Worm (Caenorhabditis elegans): ENCODE results near the gene F43H9.4.
A peak's percentile ranks its signal among the peaks of the same experiment; 100 is the strongest.

The F43H9.4 gene

DNA sequence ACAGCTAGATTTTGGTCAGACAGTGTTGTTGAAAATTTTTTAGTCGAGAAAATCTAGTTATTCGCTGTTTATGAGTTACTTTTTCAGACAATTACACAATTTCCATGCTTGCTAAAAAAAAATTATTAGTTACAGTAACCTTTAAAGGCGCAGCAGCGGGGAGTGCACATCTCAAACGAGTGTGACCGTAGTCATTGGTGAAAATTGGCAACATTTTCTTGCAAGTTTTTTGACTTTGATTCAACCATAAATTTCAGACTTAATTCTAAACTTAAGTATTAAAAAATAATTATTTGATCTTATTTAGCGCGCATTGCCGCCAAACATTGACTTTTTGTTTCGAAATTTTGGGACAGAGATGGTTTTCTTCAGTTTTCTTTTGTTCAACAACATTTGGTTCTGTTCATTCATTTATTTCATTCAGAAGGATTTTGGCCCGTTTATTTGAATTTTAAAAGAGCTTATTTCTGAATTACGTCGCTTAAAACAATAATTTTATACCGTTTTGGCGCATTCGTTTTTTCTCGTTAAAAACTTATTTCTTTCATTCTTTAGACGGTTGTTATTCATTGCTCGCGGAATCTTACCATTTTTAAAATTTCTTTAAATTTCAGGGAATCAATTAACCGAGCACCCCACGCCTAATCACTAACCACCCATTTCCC lies 2.4 kb downstream of the F43H9.4 start, which contains the start of gene oma-2 (continued):
- no peak for TF ChIP-seq K12H6.12 (tag; optimal IDR thresholded peaks at IDR 0.05)
- no peak for TF ChIP-seq him-1 (tag; optimal IDR thresholded peaks at IDR 0.05)
- peak; percentile 99 for TF ChIP-seq lsl-1 (GFP tag; optimal IDR thresholded peaks at IDR 0.05)
- no peak for TF ChIP-seq fkh-3 (tag; optimal IDR thresholded peaks at IDR 0.05)
- TF ChIP-seq die-1 (tag; optimal IDR thresholded peaks at IDR 0.05), result no peak
- no peak for TF ChIP-seq let-607 (tag; optimal IDR thresholded peaks at IDR 0.05)
- no peak for TF ChIP-seq ama-1 (optimal IDR thresholded peaks at IDR 0.05)
- TF ChIP-seq ama-1 (GFP tag; optimal IDR thresholded peaks at IDR 0.05), result no peak
- TF ChIP-seq nhr-80 (tag; optimal IDR thresholded peaks at IDR 0.05), result no peak
- TF ChIP-seq lin-26 (GFP tag; IDR thresholded peaks at IDR 0.05), result no peak
- no peak for TF ChIP-seq nfya-1 (tag; optimal IDR thresholded peaks at IDR 0.05; ENCODE audit: borderline replicate concordance, insufficient read depth)
- no peak for TF ChIP-seq zim-3 (tag; optimal IDR thresholded peaks at IDR 0.05)
- peak; percentile 87 for TF ChIP-seq F33H1.4 (GFP tag; IDR thresholded peaks at IDR 0.05)
- TF ChIP-seq Y53G8AR.9 (GFP tag; conservative IDR thresholded peaks at IDR 0.05), result 0 out of 2 replicates have a peak, but pooled peaks have one; percentile 52
- TF ChIP-seq snpc-4 (GFP tag; optimal IDR thresholded peaks at IDR 0.05), result no peak
- peak in 1 of 4 experiments; percentile 39 for TF ChIP-seq snpc-4 (tag; optimal IDR thresholded peaks at IDR 0.05)
- no peak for TF ChIP-seq bed-1 (GFP tag; IDR thresholded peaks at IDR 0.05)
- TF ChIP-seq T26A5.8 (tag; optimal IDR thresholded peaks at IDR 0.05), result no peak
- TF ChIP-seq F39B2.1 (GFP tag; IDR thresholded peaks at IDR 0.05), result no peak
- no peak for TF ChIP-seq lir-1 (GFP tag; conservative IDR thresholded peaks at IDR 0.05)
- TF ChIP-seq hsf-1 (GFP tag; IDR thresholded peaks at IDR 0.05), result peak; percentile 90
- TF ChIP-seq egrh-3 (GFP tag; IDR thresholded peaks at IDR 0.05), result no peak
- peak; percentile 84 for TF ChIP-seq ceh-91 (GFP tag; IDR thresholded peaks at IDR 0.05)
- no peak for TF ChIP-seq ceh-79 (tag; optimal IDR thresholded peaks at IDR 0.05)
- no peak for TF ChIP-seq dpff-1 (tag; optimal IDR thresholded peaks at IDR 0.05)
- no peak for TF ChIP-seq ztf-6 (GFP tag; IDR thresholded peaks at IDR 0.05)
- no peak for TF ChIP-seq gei-17 (GFP tag; optimal IDR thresholded peaks at IDR 0.05)
- TF ChIP-seq cebp-2 (GFP tag; IDR thresholded peaks at IDR 0.05), result no peak
- no peak for TF ChIP-seq lin-40 (tag; optimal IDR thresholded peaks at IDR 0.05)
- no peak for TF ChIP-seq nfya-2 (GFP tag; IDR thresholded peaks at IDR 0.05)
- no peak for TF ChIP-seq hlh-12 (tag; optimal IDR thresholded peaks at IDR 0.05)
- no peak for TF ChIP-seq K11D2.4 (GFP tag; IDR thresholded peaks at IDR 0.05)
- no peak for TF ChIP-seq aptf-3 (GFP tag; IDR thresholded peaks at IDR 0.05)
- no peak for TF ChIP-seq rec-8 (tag; optimal IDR thresholded peaks at IDR 0.05)
- no peak for TF ChIP-seq nhr-120 (GFP tag; IDR thresholded peaks at IDR 0.05)
- TF ChIP-seq ets-4 (GFP tag; optimal IDR thresholded peaks at IDR 0.05), result no peak

DNA sequence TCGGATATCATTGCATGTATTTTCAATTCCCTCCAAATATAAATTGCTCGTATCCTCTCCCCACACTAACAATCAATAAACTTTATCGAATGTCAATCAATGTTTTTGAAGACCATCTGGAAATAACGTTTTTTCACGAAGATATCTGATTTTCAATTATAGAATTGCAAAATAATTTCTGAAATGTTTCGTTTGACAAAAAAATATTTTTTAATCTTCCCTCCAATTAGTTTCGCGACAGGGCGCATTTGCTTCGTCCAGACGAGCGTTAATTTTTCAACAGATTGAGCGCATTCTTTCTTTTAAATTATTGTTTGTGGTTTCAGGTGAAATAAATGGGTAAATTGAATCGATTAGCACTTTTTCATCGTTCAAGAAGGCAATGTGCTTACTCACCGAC lies 4.6 kb downstream of the F43H9.4 start, which contains the start of gene vars-1:
vars-1 (plus strand) TSS at position 291 of the 400 bp plus-strand sequence.
- TF ChIP-seq ztf-22 (GFP tag; optimal IDR thresholded peaks at IDR 0.05) (no peak), cebp-1 (GFP tag; IDR thresholded peaks at IDR 0.05) (no peak), cebp-1 (tag; optimal IDR thresholded peaks at IDR 0.05) (peak; percentile 42), egl-18 (GFP tag; IDR thresholded peaks at IDR 0.05) (no peak), F23B12.7 (tag; optimal IDR thresholded peaks at IDR 0.05; ENCODE audit: insufficient read depth) (peak; percentile 78), ceh-79 (tag; optimal IDR thresholded peaks at IDR 0.05) (no peak), B0035.1 (tag; optimal IDR thresholded peaks at IDR 0.05) (no peak), nhr-120 (GFP tag; IDR thresholded peaks at IDR 0.05) (no peak), nhr-27 (tag; optimal IDR thresholded peaks at IDR 0.05) (no peak), ztf-3 (GFP tag; optimal IDR thresholded peaks at IDR 0.05) (no peak), rpc-1 (optimal IDR thresholded peaks at IDR 0.05) (no peak), rpc-1 (tag; optimal IDR thresholded peaks at IDR 0.05) (no peak), mxl-1 (tag; optimal IDR thresholded peaks at IDR 0.05) (no peak), F57A8.1 (GFP tag; optimal IDR thresholded peaks at IDR 0.05) (no peak), lin-26 (GFP tag; IDR thresholded peaks at IDR 0.05) (no peak), B0019.2 (GFP tag; conservative IDR thresholded peaks at IDR 0.05) (no peak), F39B2.1 (GFP tag; IDR thresholded peaks at IDR 0.05) (no peak), efl-1 (GFP tag; optimal IDR thresholded peaks at IDR 0.05) (peak; percentile 69), B0261.1 (tag; optimal IDR thresholded peaks at IDR 0.05) (no peak)
